Worm (Caenorhabditis elegans) whole organism, L4 larva: ENCODE measurements around the gene K02E10.7.

ENCODE experiments used
- Y105C5A.15 ChIP-seq: fragments of 200-800 bp; sonication (Bioruptor generic); IDR thresholded peaks from 2 replicates; pipeline ENCODE4 v1.3.6; 2022; ENCODE audit warnings: missing genetic modification characterization, missing compliant biosample characterization
- lsy-2 ChIP-seq, 2 experiments: fragments of 150-350 bp in 1 of 2; sonication (generic microtip) in 1 of 2; optimal IDR thresholded peaks; 2 replicates each; lab custom pipeline; 2014 to 2017; ENCODE audit warnings: missing biosample characterization in 2 of 2, missing genetic modification characterization in 2 of 2

DNA sequence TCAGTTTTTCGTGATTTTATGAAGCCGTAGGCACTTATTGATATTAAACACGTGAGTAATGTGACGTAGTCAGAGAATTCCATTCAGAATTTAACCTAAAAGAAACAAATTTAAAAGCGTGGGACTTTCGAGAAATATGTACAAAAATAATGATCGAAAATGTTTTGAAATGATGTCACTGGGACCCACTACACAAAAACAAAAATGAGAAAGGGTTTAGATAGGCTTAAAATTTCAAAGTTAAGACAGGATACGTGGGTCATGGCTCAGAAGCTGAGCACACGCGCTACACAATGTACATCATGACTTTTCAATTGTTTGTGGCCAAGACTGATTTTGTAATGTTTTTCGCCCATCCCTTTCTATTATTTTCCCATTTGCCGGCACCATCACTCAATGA lies 40.5 kb upstream of the K02E10.7 start, which contains the start of gene smvt-1:
- no peak for TF ChIP-seq Y105C5A.15 (GFP tag; lab: Robert Waterston, UW)
- TF ChIP-seq lsy-2 (tag; optimal IDR thresholded peaks at IDR 0.05; lab: Kevin White, UChicago), result no peak
